Worm (Caenorhabditis elegans): ENCODE measurements around the gene rop-1.

Gene rop-1

DNA sequence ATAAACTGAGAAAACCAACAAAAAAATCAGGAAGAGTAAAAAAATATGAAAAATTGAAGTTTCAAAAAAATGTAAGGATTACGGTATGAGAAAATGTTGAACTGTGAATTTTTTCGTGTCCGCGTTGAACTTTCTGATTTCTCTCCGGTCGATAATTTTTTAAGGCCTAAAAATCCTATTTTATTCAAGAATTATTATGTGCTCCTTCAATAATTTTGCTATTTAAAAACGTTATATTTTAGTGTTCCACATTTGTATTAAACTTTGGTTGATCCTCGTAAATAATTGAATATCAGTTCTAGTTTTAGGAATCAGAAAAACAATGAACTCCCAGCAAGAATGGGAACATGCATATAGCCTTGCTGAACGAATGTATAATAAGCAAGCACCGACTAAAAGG lies 42.2 kb downstream of the rop-1 start, which contains the start of gene hpo-40:
TSS of gene hpo-40 (plus strand) at position 301 of the 400 bp plus-strand sequence.
- no peak for TF ChIP-seq unc-62 (GFP tag; optimal IDR thresholded peaks at IDR 0.05)
- no peak for TF ChIP-seq hlh-4 (tag; optimal IDR thresholded peaks at IDR 0.05)
- TF ChIP-seq F16B12.6 (tag; optimal IDR thresholded peaks at IDR 0.05) = no peak
- no peak for TF ChIP-seq ces-1 (GFP tag; optimal IDR thresholded peaks at IDR 0.05)
- TF ChIP-seq tbx-2 (tag; optimal IDR thresholded peaks at IDR 0.05) = no peak
- no peak for TF ChIP-seq mdl-1 (tag; optimal IDR thresholded peaks at IDR 0.05)
- no peak for TF ChIP-seq fkh-10 (GFP tag; optimal IDR thresholded peaks at IDR 0.05)
- TF ChIP-seq elt-2 (tag; optimal IDR thresholded peaks at IDR 0.05) = no peak
- no peak for TF ChIP-seq lir-3 (tag; optimal IDR thresholded peaks at IDR 0.05; ENCODE audit: poor library complexity)
- TF ChIP-seq lin-15B (tag; optimal IDR thresholded peaks at IDR 0.05) = no peak
- TF ChIP-seq nhr-90 (tag; optimal IDR thresholded peaks at IDR 0.05; ENCODE audit: poor library complexity) = no peak
- no peak for TF ChIP-seq pqm-1 (tag; optimal IDR thresholded peaks at IDR 0.05)
- TF ChIP-seq mab-9 (GFP tag; IDR thresholded peaks at IDR 0.05) = no peak
- no peak for TF ChIP-seq vab-15 (tag; optimal IDR thresholded peaks at IDR 0.05)
- TF ChIP-seq lin-39 (tag; optimal IDR thresholded peaks at IDR 0.05) = no peak
- no peak for TF ChIP-seq nhr-20 (tag; optimal IDR thresholded peaks at IDR 0.05)
- no peak for TF ChIP-seq ceh-63 (GFP tag; optimal IDR thresholded peaks at IDR 0.05)
- TF ChIP-seq nhr-12 (tag; optimal IDR thresholded peaks at IDR 0.05) = no peak

DNA sequence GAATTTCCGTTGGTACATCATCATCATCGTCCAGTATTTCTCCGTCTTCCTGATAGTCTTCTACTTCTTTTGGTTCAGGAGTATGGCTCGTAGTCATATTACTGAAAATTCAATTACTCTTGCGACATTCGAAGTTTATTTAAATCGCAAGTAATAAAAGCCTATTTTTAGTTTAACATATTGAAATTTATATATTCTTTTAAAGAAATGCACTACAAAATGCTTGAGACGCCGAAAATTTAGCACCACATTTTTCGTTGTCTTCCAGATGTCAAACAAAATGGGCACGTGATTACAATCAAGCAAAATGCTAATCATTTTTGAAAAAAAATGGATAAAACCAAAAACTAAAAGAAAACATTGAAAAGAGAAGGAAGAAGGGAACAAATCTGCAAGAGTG lies 42.8 kb downstream of the rop-1 start, which contains the start of gene zhit-3:
TSS of gene zhit-3 (minus strand) at position 101 of the 400 bp plus-strand sequence.
- no peak for TF ChIP-seq blmp-1 (tag; optimal IDR thresholded peaks at IDR 0.05)
- TF ChIP-seq nhr-77 (tag; optimal IDR thresholded peaks at IDR 0.05) = no peak
- no peak for TF ChIP-seq dsc-1 (tag; optimal IDR thresholded peaks at IDR 0.05)
- TF ChIP-seq ceh-63 (GFP tag; optimal IDR thresholded peaks at IDR 0.05) = no peak
- TF ChIP-seq lir-3 (tag; optimal IDR thresholded peaks at IDR 0.05; ENCODE audit: poor library complexity) = no peak
- no peak for TF ChIP-seq tlp-1 (tag; optimal IDR thresholded peaks at IDR 0.05)
- TF ChIP-seq ces-1 (GFP tag; optimal IDR thresholded peaks at IDR 0.05) = no peak
- no peak for TF ChIP-seq nhr-47 (tag; optimal IDR thresholded peaks at IDR 0.05)
- no peak for TF ChIP-seq egl-27 (tag; optimal IDR thresholded peaks at IDR 0.05)
- TF ChIP-seq sptf-1 (tag; optimal IDR thresholded peaks at IDR 0.05) = no peak
- TF ChIP-seq swsn-7 (tag; optimal IDR thresholded peaks at IDR 0.05) = no peak
- no peak for TF ChIP-seq skn-1 (tag; optimal IDR thresholded peaks at IDR 0.05)

DNA sequence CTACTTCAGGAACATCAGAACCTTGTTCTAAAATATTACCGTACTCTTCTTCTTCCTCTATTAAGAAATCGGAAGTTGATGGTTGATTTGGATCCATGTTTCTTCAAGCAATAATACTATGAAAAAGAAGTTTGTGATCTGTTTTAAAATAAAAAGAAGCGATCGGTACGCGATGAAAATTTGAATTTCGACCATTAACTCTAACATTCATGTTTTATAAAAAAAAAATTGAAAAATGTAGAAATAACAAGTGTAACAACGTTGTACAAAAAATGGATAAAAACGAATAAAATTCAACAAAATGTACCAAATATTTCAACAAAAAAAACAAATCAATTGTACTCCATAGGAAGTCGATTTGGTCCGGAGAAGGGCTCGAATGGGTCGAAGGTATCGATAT lies 44.6 kb downstream of the rop-1 start, which contains the start of gene tftc-3:
TSS of gene tftc-3 (minus strand) at position 101 of the 400 bp plus-strand sequence.
- no peak for TF ChIP-seq pax-3 (tag; optimal IDR thresholded peaks at IDR 0.05)
- TF ChIP-seq C04F5.9 (tag; optimal IDR thresholded peaks at IDR 0.05) = no peak

DNA sequence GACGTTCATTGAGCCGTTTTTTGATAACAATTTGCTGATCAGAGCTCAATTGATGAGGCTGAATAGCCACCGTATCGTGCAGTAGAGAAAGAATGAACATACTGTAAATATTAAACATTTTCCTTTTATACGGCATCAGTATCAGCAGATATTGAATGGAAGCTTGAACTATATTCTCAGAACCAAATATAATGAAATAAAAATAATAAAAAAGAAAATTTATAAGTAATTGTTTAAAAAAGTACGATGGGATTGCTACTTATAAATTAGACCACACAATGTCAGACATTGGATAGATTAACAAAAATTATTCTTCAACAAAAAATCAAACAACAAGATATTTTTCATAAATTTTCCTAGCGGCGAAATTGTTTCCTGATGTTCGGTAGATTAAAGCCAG lies 48.4 kb downstream of the rop-1 start, which contains the start of gene rpc-25:
TSS of gene rpc-25 (minus strand) at position 101 of the 400 bp plus-strand sequence.
- no peak for TF ChIP-seq ets-5 (GFP tag; IDR thresholded peaks at IDR 0.05)
- TF ChIP-seq ceh-82 (tag; optimal IDR thresholded peaks at IDR 0.05) = no peak
- no peak for TF ChIP-seq ceh-63 (GFP tag; optimal IDR thresholded peaks at IDR 0.05)
- TF ChIP-seq irx-1 (tag; optimal IDR thresholded peaks at IDR 0.05) = no peak
- no peak for TF ChIP-seq lsy-2 (tag; optimal IDR thresholded peaks at IDR 0.05)
- TF ChIP-seq lin-15B (tag; optimal IDR thresholded peaks at IDR 0.05) = no peak
- no peak for TF ChIP-seq fkh-10 (GFP tag; optimal IDR thresholded peaks at IDR 0.05)
- no peak for TF ChIP-seq unc-30 (tag; optimal IDR thresholded peaks at IDR 0.05)
- TF ChIP-seq nhr-20 (tag; optimal IDR thresholded peaks at IDR 0.05) = no peak
- TF ChIP-seq pag-3 (tag; optimal IDR thresholded peaks at IDR 0.05; ENCODE audit: borderline replicate concordance, insufficient read depth) = no peak

DNA sequence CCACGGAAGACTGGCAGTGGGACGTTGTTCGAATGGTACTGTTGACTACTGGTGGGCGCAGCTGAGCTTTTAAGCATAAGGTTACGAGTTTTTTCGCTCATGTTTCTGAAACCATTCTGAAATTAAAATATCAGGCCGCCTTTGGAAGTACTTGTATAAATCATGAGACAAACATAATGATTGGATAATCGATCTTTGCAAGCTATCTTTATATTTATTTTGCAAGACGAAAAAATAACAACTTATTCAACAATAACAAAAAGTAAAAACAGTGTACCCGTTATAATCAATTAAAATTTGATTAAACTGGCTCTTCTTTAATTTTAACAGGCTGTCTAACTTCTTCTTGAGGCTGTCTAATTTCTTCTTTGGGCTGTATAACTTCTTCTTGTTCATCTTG lies 49.4 kb downstream of the rop-1 start, which contains the start of gene ZK856.16:
TSS of gene ZK856.16 (minus strand) at position 101 of the 400 bp plus-strand sequence.
- no peak for TF ChIP-seq zag-1 (tag; optimal IDR thresholded peaks at IDR 0.05)
- TF ChIP-seq vab-15 (tag; optimal IDR thresholded peaks at IDR 0.05) = no peak
- TF ChIP-seq ceh-90 (tag; optimal IDR thresholded peaks at IDR 0.05) = no peak
- TF ChIP-seq snpc-4 (tag; optimal IDR thresholded peaks at IDR 0.05) = no peak
- no peak for TF ChIP-seq unc-62 (GFP tag; optimal IDR thresholded peaks at IDR 0.05)
- no peak for TF ChIP-seq ceh-63 (GFP tag; optimal IDR thresholded peaks at IDR 0.05)
- no peak for TF ChIP-seq unc-30 (tag; optimal IDR thresholded peaks at IDR 0.05)
- TF ChIP-seq ets-5 (GFP tag; IDR thresholded peaks at IDR 0.05) = no peak
- no peak for TF ChIP-seq grh-1 (GFP tag; IDR thresholded peaks at IDR 0.05)
- no peak for TF ChIP-seq ama-1 (optimal IDR thresholded peaks at IDR 0.05)
- no peak for TF ChIP-seq nhr-237 (tag; optimal IDR thresholded peaks at IDR 0.05)
- TF ChIP-seq tbx-2 (tag; optimal IDR thresholded peaks at IDR 0.05) = no peak
- TF ChIP-seq ces-1 (GFP tag; optimal IDR thresholded peaks at IDR 0.05) = no peak
- no peak for TF ChIP-seq irx-1 (tag; optimal IDR thresholded peaks at IDR 0.05)
- no peak for TF ChIP-seq lir-3 (tag; optimal IDR thresholded peaks at IDR 0.05; ENCODE audit: poor library complexity)
- TF ChIP-seq ztf-4 (tag; optimal IDR thresholded peaks at IDR 0.05) = no peak
- no peak for TF ChIP-seq nhr-84 (tag; optimal IDR thresholded peaks at IDR 0.05)
- no peak for TF ChIP-seq C16A3.4 (tag; optimal IDR thresholded peaks at IDR 0.05)
- TF ChIP-seq pqm-1 (tag; optimal IDR thresholded peaks at IDR 0.05) = no peak
